Worm (Caenorhabditis elegans): ENCODE data around the gene F53C3.7.

Gene F53C3.7

DNA sequence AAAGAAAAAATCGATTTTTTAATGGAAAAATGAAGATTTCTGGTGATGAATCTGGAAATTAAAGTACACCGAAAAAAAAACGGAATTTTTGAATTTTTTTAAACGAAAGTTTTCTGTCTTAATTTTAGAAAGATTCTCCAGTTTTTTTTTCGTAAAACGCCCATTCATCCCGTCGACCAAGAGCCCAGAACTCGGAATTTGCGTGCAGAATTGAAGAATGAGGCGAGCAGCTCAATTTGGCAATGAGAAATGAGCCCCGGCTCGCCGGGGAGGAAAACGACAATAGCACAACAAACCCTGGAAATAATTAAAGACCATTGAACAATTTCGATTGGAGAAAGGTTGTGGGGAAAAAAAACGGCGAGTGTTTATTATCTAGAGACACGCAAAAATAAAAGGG is 37.0 kb downstream of the F53C3.7 start (continued):
- TF ChIP-seq tbp1 (GFP tag; optimal IDR thresholded peaks at IDR 0.05) (peak; percentile 39), ekl-4 (GFP tag; IDR thresholded peaks at IDR 0.05) (peak; percentile 86), madf-3 (GFP tag; IDR thresholded peaks at IDR 0.05) (0 out of 2 replicates have a peak, but pooled peaks have one; percentile 52), ceh-27 (GFP tag; optimal IDR thresholded peaks at IDR 0.05) (no peak), snpc-3.4 (tag; optimal IDR thresholded peaks at IDR 0.05) (peak; percentile 67), chd-7 (tag; optimal IDR thresholded peaks at IDR 0.05) (peak; percentile 18), snpc-1.3 (tag; optimal IDR thresholded peaks at IDR 0.05; ENCODE audit: insufficient read depth) (no peak), tlf-1 (GFP tag; optimal IDR thresholded peaks at IDR 0.05) (peak; percentile 18), pbrm-1 (GFP tag; IDR thresholded peaks at IDR 0.05) (0 out of 2 replicates have a peak, but pooled peaks have one; percentile 26), akir-1 (GFP tag; optimal IDR thresholded peaks at IDR 0.05) (no peak)

DNA sequence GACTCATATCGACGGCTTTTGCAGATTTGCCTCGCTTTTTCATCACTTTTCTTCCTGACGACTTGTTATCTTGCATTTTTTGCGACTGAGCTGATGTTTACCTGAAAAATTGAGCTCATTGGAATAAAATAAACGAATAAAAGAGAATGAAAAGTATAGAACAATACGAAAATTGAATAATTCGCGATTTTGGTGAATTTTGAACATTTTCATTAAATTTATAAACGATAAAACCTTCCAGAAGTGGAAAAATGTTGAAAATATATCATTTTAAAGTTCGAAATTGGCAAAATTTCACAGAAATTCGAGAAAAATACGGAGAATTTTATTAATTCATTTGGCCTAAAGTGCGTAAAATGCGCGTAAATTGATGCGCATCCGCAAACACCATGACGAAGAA is 38.8 kb downstream of the F53C3.7 start, which contains the start of gene Y14H12B.2:
Gene Y14H12B.2 (minus strand): TSS at position 101 of the 400 bp plus-strand sequence.
- no peak for TF ChIP-seq unc-62 (GFP tag; optimal IDR thresholded peaks at IDR 0.05)
- TF ChIP-seq die-1 (tag; optimal IDR thresholded peaks at IDR 0.05): no peak

DNA sequence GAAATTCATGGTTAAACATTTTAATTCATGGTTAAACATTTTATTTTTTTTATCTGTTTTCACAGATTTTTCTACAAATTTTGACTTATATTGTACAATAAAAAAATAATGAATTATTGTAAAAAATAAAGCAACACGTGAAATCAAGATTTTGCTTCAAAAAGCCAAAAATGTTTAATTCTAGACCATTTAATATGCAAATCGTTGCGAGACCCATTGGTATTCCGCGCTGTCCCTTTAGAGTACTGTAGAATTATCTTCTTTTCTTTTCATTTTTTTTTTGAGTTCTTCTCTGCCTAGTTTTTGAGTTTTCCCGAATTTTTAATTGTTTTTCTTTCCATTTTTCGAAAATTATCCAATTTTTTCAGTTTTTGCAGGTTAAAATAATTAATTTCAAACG is 39.2 kb downstream of the F53C3.7 start, which contains the start of gene Y14H12B.1:
Gene Y14H12B.1 (plus strand): TSS at position 363 of the 400 bp plus-strand sequence.
- TF ChIP-seq F57C9.4 (tag; optimal IDR thresholded peaks at IDR 0.05) (no peak), B0035.1 (tag; optimal IDR thresholded peaks at IDR 0.05) (no peak), efl-1 (GFP tag; optimal IDR thresholded peaks at IDR 0.05) (peak; percentile 17), lsl-1 (GFP tag; optimal IDR thresholded peaks at IDR 0.05) (peak; percentile 84), madf-6 (GFP tag; IDR thresholded peaks at IDR 0.05) (peak; percentile 82), egl-18 (GFP tag; IDR thresholded peaks at IDR 0.05) (no peak), unc-62 (GFP tag; optimal IDR thresholded peaks at IDR 0.05) (no peak), F33H1.4 (GFP tag; IDR thresholded peaks at IDR 0.05) (peak; percentile 88), madf-8 (GFP tag; conservative IDR thresholded peaks at IDR 0.05) (peak; percentile 72), ekl-4 (GFP tag; IDR thresholded peaks at IDR 0.05) (no peak), nhr-27 (tag; optimal IDR thresholded peaks at IDR 0.05) (no peak), egrh-3 (GFP tag; IDR thresholded peaks at IDR 0.05) (no peak), F52B5.7 (tag; optimal IDR thresholded peaks at IDR 0.05) (no peak), repo-1 (tag; optimal IDR thresholded peaks at IDR 0.05) (no peak), mes-4 (tag; optimal IDR thresholded peaks at IDR 0.05) (no peak), F49E8.2 (tag; optimal IDR thresholded peaks at IDR 0.05; ENCODE audit: insufficient read depth) (no peak), dpl-1 (GFP tag; optimal IDR thresholded peaks at IDR 0.05) (no peak), madf-10 (tag; optimal IDR thresholded peaks at IDR 0.05) (no peak), lsy-27 (tag; optimal IDR thresholded peaks at IDR 0.05; ENCODE audit: borderline replicate concordance, insufficient read depth) (no peak), rpc-1 (optimal IDR thresholded peaks at IDR 0.05) (no peak), rpc-1 (tag; optimal IDR thresholded peaks at IDR 0.05) (no peak), chd-7 (tag; optimal IDR thresholded peaks at IDR 0.05) (no peak), cebp-1 (GFP tag; IDR thresholded peaks at IDR 0.05) (no peak), cebp-1 (tag; optimal IDR thresholded peaks at IDR 0.05) (no peak), xnd-1 (tag; optimal IDR thresholded peaks at IDR 0.05) (peak; percentile 74)

DNA sequence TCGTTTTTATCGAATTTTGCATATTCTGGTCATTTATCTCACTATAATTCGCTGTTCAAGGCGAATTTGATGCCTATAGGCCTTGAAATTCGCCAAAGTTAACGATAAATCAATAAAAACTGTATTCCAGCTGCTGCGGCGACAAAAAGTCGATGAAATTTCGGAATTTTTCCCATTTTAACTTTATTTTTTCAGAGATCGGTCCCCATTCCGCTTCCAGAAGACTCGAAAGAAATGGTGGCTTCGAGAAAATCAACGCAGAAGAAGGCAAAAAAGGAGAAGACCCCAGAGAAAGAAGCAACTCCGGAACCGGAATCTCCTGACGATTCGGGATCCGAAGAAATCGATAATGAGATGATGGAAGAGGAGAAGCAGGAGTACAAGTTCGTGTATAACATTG is 40.2 kb downstream of the F53C3.7 start:
- TF ChIP-seq madf-3 (GFP tag; IDR thresholded peaks at IDR 0.05): peak; percentile 71; the same call in 1 of the 2 replicates
- 0 out of 2 replicates have a peak, but pooled peaks have one; percentile 19 for TF ChIP-seq ekl-4 (GFP tag; IDR thresholded peaks at IDR 0.05)
- peak; percentile 51; the same call in 1 of the 2 replicates for TF ChIP-seq madf-6 (GFP tag; IDR thresholded peaks at IDR 0.05)
- no peak for TF ChIP-seq Y53F4B.3 (GFP tag; IDR thresholded peaks at IDR 0.05)
- no peak for TF ChIP-seq madf-10 (tag; optimal IDR thresholded peaks at IDR 0.05)
- no peak for TF ChIP-seq chd-7 (tag; optimal IDR thresholded peaks at IDR 0.05)
- peak; percentile 2 for TF ChIP-seq lin-54 (GFP tag; optimal IDR thresholded peaks at IDR 0.05)
- TF ChIP-seq F23B12.7 (tag; optimal IDR thresholded peaks at IDR 0.05; ENCODE audit: insufficient read depth): no peak
- no peak for TF ChIP-seq K11D2.4 (GFP tag; IDR thresholded peaks at IDR 0.05)
- 0 out of 2 replicates have a peak, but pooled peaks have one; percentile 27 for TF ChIP-seq B0336.3 (GFP tag; IDR thresholded peaks at IDR 0.05)
